Worm (Caenorhabditis elegans) whole organism, L4 larva: ENCODE data around the gene T01C8.2.

Source experiments
- T26A8.4 ChIP-seq: fragments of 200-800 bp; sonication (Bioruptor generic); IDR thresholded peaks from 2 replicates; pipeline ENCODE4 v1.3.6; 2022; ENCODE audit warnings: missing genetic modification characterization, missing compliant biosample characterization
- Y105C5A.15 ChIP-seq: fragments of 200-800 bp; sonication (Bioruptor generic); IDR thresholded peaks from 2 replicates; pipeline ENCODE4 v1.3.6; 2022; ENCODE audit warnings: missing genetic modification characterization, missing compliant biosample characterization
- Y5F2A.4 ChIP-seq: fragments of 200-800 bp; sonication (Bioruptor generic); optimal IDR thresholded peaks from 2 replicates; lab custom pipeline; 2018; ENCODE audit warnings: mild to moderate bottlenecking, missing genetic modification characterization, missing compliant biosample characterization
- ZK546.5 ChIP-seq, 2 experiments: sonication (generic microtip); optimal IDR thresholded peaks; 2 replicates each; lab custom pipeline; 2017; ENCODE audit warnings: missing biosample characterization in 2 of 2, missing genetic modification characterization in 2 of 2
- aha-1 ChIP-seq: fragments of 150-350 bp; peaks from one replicate; lab custom pipeline; 2014; ENCODE audit warnings: missing biosample characterization, missing genetic modification characterization
- aly-2 ChIP-seq: sonication (generic microtip); optimal IDR thresholded peaks from 2 replicates; lab custom pipeline; 2018; ENCODE audit warnings: missing biosample characterization, missing genetic modification characterization
- ama-1 ChIP-seq: fragments of 150-350 bp; optimal IDR thresholded peaks from 2 replicates; lab custom pipeline; 2014; ENCODE audit warnings: inconsistent platforms, mixed read lengths
- ceh-44 ChIP-seq: fragments of 200-800 bp; sonication (Bioruptor generic); IDR thresholded peaks from 2 replicates; pipeline ENCODE4 v1.3.6; 2022; ENCODE audit warnings: missing genetic modification reagents, missing genetic modification characterization, missing compliant biosample characterization
- ceh-62 ChIP-seq: sonication (generic microtip); optimal IDR thresholded peaks from 2 replicates; lab custom pipeline; 2017; ENCODE audit warnings: missing biosample characterization, missing genetic modification characterization
- daf-12 ChIP-seq: fragments of 150-350 bp; optimal IDR thresholded peaks from 2 replicates; lab custom pipeline; 2014; ENCODE audit warnings: missing biosample characterization, missing genetic modification reagents, missing genetic modification characterization
- daf-16 ChIP-seq, 3 experiments: sonication (generic microtip); optimal IDR thresholded peaks; 2 replicates each; lab custom pipeline; 2016 to 2017; ENCODE audit warnings: missing genetic modification characterization in 3 of 3, missing genetic modification reagents in 3 of 3, mild to moderate bottlenecking in 2 of 3, missing compliant biosample characterization in 2 of 3, missing biosample characterization in 1 of 3, moderate library complexity in 1 of 3
- daf-8 ChIP-seq: fragments of 200-800 bp; sonication (Bioruptor generic); IDR thresholded peaks from 2 replicates; pipeline ENCODE4 v1.3.6; 2022; ENCODE audit warnings: missing genetic modification characterization, missing compliant biosample characterization
- dmd-6 ChIP-seq: fragments of 200-800 bp; sonication (Bioruptor generic); IDR thresholded peaks from 2 replicates; pipeline ENCODE4 v1.3.6; 2022; ENCODE audit warnings: missing genetic modification reagents, missing genetic modification characterization, missing compliant biosample characterization
- dpl-1 ChIP-seq: fragments of 150-350 bp; optimal IDR thresholded peaks from 2 replicates; lab custom pipeline; 2014; ENCODE audit warnings: missing biosample characterization, missing genetic modification reagents, missing genetic modification characterization
- dve-1 ChIP-seq: sonication (generic microtip); optimal IDR thresholded peaks from 2 replicates; lab custom pipeline; 2017; ENCODE audit warnings: antibody characterized with exemption, mild to moderate bottlenecking, missing genetic modification characterization, missing compliant biosample characterization; ENCODE audit not compliant: insufficient read depth
- fos-1 ChIP-seq: fragments of 150-350 bp; optimal IDR thresholded peaks from 2 replicates; lab custom pipeline; 2014; ENCODE audit warnings: missing biosample characterization, missing genetic modification characterization
- gei-8 ChIP-seq: fragments of 200-800 bp; sonication (Bioruptor generic); optimal IDR thresholded peaks from 2 replicates; lab custom pipeline; 2018; ENCODE audit warnings: mild to moderate bottlenecking, missing genetic modification characterization, missing compliant biosample characterization
- hif-1 ChIP-seq, 2 experiments: sonication (generic microtip); optimal IDR thresholded peaks; 2 replicates each; lab custom pipeline; 2016 to 2017; ENCODE audit warnings: missing compliant biosample characterization in 2 of 2, missing genetic modification characterization in 2 of 2, missing genetic modification reagents in 2 of 2, missing genotype in 2 of 2, mild to moderate bottlenecking in 1 of 2
- hlh-11 ChIP-seq: fragments of 200-800 bp; sonication (Bioruptor generic); optimal IDR thresholded peaks from 2 replicates; lab custom pipeline; 2018; ENCODE audit warnings: mild to moderate bottlenecking, missing genetic modification characterization, missing compliant biosample characterization
- lin-15B ChIP-seq: fragments of 150-350 bp; sonication (generic microtip); optimal IDR thresholded peaks from 3 replicates; lab custom pipeline; 2014; ENCODE audit warnings: missing biosample characterization, missing genetic modification characterization
- lin-29 ChIP-seq: fragments of 200-800 bp; sonication (Bioruptor generic); IDR thresholded peaks from 2 replicates; pipeline ENCODE4 v1.3.6; 2022; ENCODE audit warnings: missing genetic modification reagents, missing genetic modification characterization, missing compliant biosample characterization
- lir-3 ChIP-seq: sonication (generic microtip); optimal IDR thresholded peaks from 2 replicates; lab custom pipeline; 2016; ENCODE audit warnings: mild to moderate bottlenecking, missing genetic modification characterization, missing compliant biosample characterization
- lsy-2 ChIP-seq, 2 experiments: fragments of 150-350 bp in 1 of 2; sonication (generic microtip) in 1 of 2; optimal IDR thresholded peaks; 2 replicates each; lab custom pipeline; 2014 to 2017; ENCODE audit warnings: missing biosample characterization in 2 of 2, missing genetic modification characterization in 2 of 2
- madf-5 ChIP-seq, 2 experiments: fragments of 200-800 bp; sonication (Bioruptor generic); IDR thresholded peaks; 2 replicates each; pipeline ENCODE4 v1.3.6; 2022; ENCODE audit warnings: missing compliant biosample characterization in 2 of 2, missing genetic modification characterization in 2 of 2
- mep-1 ChIP-seq: fragments of 150-350 bp; sonication (generic microtip); optimal IDR thresholded peaks from 3 replicates; lab custom pipeline; 2014; ENCODE audit warnings: missing biosample characterization, missing genetic modification characterization
- mes-2 ChIP-seq: sonication (generic microtip); optimal IDR thresholded peaks from 2 replicates; lab custom pipeline; 2016; ENCODE audit warnings: missing genotype, mild to moderate bottlenecking, missing genetic modification characterization, missing compliant biosample characterization; ENCODE audit not compliant: poor library complexity, severe bottlenecking
- nhr-10 ChIP-seq: fragments of 150-350 bp; optimal IDR thresholded peaks from 2 replicates; lab custom pipeline; 2014; ENCODE audit warnings: missing biosample characterization, missing genetic modification characterization
- nhr-102 ChIP-seq: sonication (generic microtip); optimal IDR thresholded peaks from 2 replicates; lab custom pipeline; 2016; ENCODE audit warnings: mild to moderate bottlenecking, missing genetic modification characterization, moderate library complexity, missing compliant biosample characterization
- nhr-111 ChIP-seq: fragments of 200-800 bp; sonication (Bioruptor generic); optimal IDR thresholded peaks from 2 replicates; lab custom pipeline; 2018; ENCODE audit warnings: mild to moderate bottlenecking, missing genetic modification characterization, missing compliant biosample characterization
- nhr-41 ChIP-seq: fragments of 200-800 bp; sonication (Bioruptor generic); IDR thresholded peaks from 2 replicates; pipeline ENCODE4 v1.3.6; 2022; ENCODE audit warnings: missing genetic modification reagents, missing genetic modification characterization, missing compliant biosample characterization
- nhr-48 ChIP-seq: sonication (generic microtip); optimal IDR thresholded peaks from 2 replicates; lab custom pipeline; 2016; ENCODE audit warnings: mild to moderate bottlenecking, missing genetic modification characterization, missing compliant biosample characterization
- nhr-6 ChIP-seq: fragments of 150-350 bp; optimal IDR thresholded peaks from 2 replicates; lab custom pipeline; 2014; ENCODE audit warnings: missing biosample characterization, missing genetic modification characterization
- nhr-76 ChIP-seq: fragments of 150-350 bp; optimal IDR thresholded peaks from 2 replicates; lab custom pipeline; 2014; ENCODE audit warnings: missing biosample characterization, missing genetic modification characterization
- pha-4 ChIP-seq, 2 experiments: fragments of 150-350 bp in 1 of 2; fragments of 200-800 bp in 1 of 2; sonication (Bioruptor generic) in 1 of 2; IDR thresholded peaks in 1 of 2; optimal IDR thresholded peaks in 1 of 2; 2 replicates each; pipeline versions ENCODE4 v1.3.6 to Lab custom; 2014 to 2022; ENCODE audit warnings: missing genetic modification characterization in 2 of 2, missing genetic modification reagents in 2 of 2, missing biosample characterization in 1 of 2, missing compliant biosample characterization in 1 of 2
- set-16 ChIP-seq: fragments of 200-800 bp; sonication (Bioruptor generic); IDR thresholded peaks from 2 replicates; pipeline ENCODE4 v1.3.6; 2022; ENCODE audit warnings: missing genetic modification reagents, missing genetic modification characterization, missing compliant biosample characterization
- skn-1 ChIP-seq: fragments of 150-350 bp; optimal IDR thresholded peaks from 2 replicates; lab custom pipeline; 2014; ENCODE audit warnings: missing biosample characterization, missing genetic modification characterization
- snpc-1.2 ChIP-seq: fragments of 200-800 bp; sonication (Bioruptor generic); IDR thresholded peaks from 2 replicates; pipeline ENCODE4 v1.3.6; 2022; ENCODE audit warnings: missing genetic modification reagents, missing genetic modification characterization, missing compliant biosample characterization
- snpc-4 ChIP-seq: fragments of 150-350 bp; optimal IDR thresholded peaks from 2 replicates; lab custom pipeline; 2014; ENCODE audit warnings: missing biosample characterization, missing genetic modification characterization
- tag-97 ChIP-seq: fragments of 200-800 bp; sonication (Bioruptor generic); IDR thresholded peaks from 2 replicates; pipeline ENCODE4 v1.3.6; 2022; ENCODE audit warnings: missing genetic modification characterization, missing compliant biosample characterization
- tra-1 ChIP-seq: fragments of 200-800 bp; sonication (Bioruptor generic); IDR thresholded peaks from 2 replicates; pipeline ENCODE4 v1.3.6; 2022; ENCODE audit warnings: missing genetic modification reagents, missing genetic modification characterization, missing compliant biosample characterization
- unc-130 ChIP-seq: sonication (generic microtip); optimal IDR thresholded peaks from 2 replicates; lab custom pipeline; 2016; ENCODE audit warnings: missing genetic modification reagents, missing genetic modification characterization, missing compliant biosample characterization
- unc-39 ChIP-seq: sonication (generic microtip); optimal IDR thresholded peaks from 2 replicates; lab custom pipeline; 2017; ENCODE audit warnings: missing biosample characterization, missing genetic modification characterization
- unc-62 ChIP-seq, 3 experiments: fragments of 150-350 bp in 1 of 3; sonication (generic microtip); optimal IDR thresholded peaks in 2 of 3; peaks in 1 of 3; 1 replicate in 1 of 3; 2 replicates in 2 of 3; lab custom pipeline; 2014 to 2017; ENCODE audit warnings: missing biosample characterization in 3 of 3, missing genetic modification characterization in 3 of 3, missing genetic modification reagents in 3 of 3, missing genotype in 1 of 3
- vab-7 ChIP-seq: fragments of 200-800 bp; sonication (Bioruptor generic); IDR thresholded peaks from 2 replicates; pipeline ENCODE4 v1.3.6; 2022; ENCODE audit warnings: missing genetic modification reagents, missing genetic modification characterization, missing compliant biosample characterization
- zag-1 ChIP-seq: fragments of 150-350 bp; optimal IDR thresholded peaks from 2 replicates; lab custom pipeline; 2014; ENCODE audit warnings: missing biosample characterization, missing genetic modification characterization
- zip-2 ChIP-seq: fragments of 150-350 bp; optimal IDR thresholded peaks from 2 replicates; lab custom pipeline; 2014; ENCODE audit warnings: missing biosample characterization, missing genetic modification characterization

T01C8.2 gene

DNA sequence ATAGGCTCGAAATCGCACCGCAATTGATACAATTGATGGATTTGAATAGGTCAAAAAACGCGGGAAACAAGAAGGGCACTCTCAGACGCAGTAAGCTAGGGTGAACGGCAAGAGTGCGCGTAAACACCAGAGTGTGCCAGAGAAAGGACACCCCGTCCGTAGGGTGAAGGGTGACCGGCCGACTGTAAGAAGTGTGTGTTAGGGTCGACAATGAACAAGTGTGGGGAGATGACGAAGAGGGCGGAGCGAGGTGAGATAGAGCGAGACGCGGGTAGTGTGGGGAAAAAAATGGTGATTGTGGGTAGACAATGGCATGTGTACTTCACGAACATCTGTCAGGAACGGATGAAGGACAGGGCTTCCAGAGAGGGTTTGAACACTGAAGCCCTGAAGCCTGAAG lies 15.3 kb upstream of the T01C8.2 start:
- TF ChIP-seq dpl-1 (GFP tag; lab: Kevin White, UChicago) = no peak
- TF ChIP-seq nhr-76 (tag; lab: Kevin White, UChicago) = no peak
- TF ChIP-seq ama-1 (lab: Kevin White, UChicago) = no peak
- no peak for TF ChIP-seq zag-1
- TF ChIP-seq pha-4 (GFP tag; IDR thresholded peaks at IDR 0.05; lab: Robert Waterston, UW) = no peak
- TF ChIP-seq pha-4 (tag; optimal IDR thresholded peaks at IDR 0.05; lab: Kevin White, UChicago) = no peak
- no peak for TF ChIP-seq nhr-111 (GFP tag; lab: Kevin White, UChicago)
- TF ChIP-seq nhr-10 (tag; lab: Kevin White, UChicago) = no peak
- TF ChIP-seq Y5F2A.4 (GFP tag; lab: Kevin White, UChicago) = no peak
- TF ChIP-seq madf-5 (GFP tag; IDR thresholded peaks at IDR 0.05; lab: Robert Waterston, UW) = no peak
- TF ChIP-seq zip-2 (tag; lab: Kevin White, UChicago) = no peak
- TF ChIP-seq set-16 (GFP tag; lab: Robert Waterston, UW) = no peak
- no peak for TF ChIP-seq lsy-2 (tag; optimal IDR thresholded peaks at IDR 0.05; lab: Kevin White, UChicago)
- no peak for TF ChIP-seq snpc-1.2 (GFP tag; lab: Robert Waterston, UW)

ce11 chrX:16772112-16772731 lies 14.0 kb upstream of the T01C8.2 start:
- TF ChIP-seq zag-1 (no peak), Y5F2A.4 (GFP tag; lab: Kevin White, UChicago) (no peak), nhr-102 (tag; lab: Kevin White, UChicago) (no peak), lin-15B (tag; lab: Kevin White, UChicago) (no peak), lsy-2 (tag; optimal IDR thresholded peaks at IDR 0.05; lab: Kevin White, UChicago) (no peak), vab-7 (GFP tag; lab: Robert Waterston, UW) (no peak), lir-3 (tag; lab: Kevin White, UChicago) (no peak), mep-1 (tag; lab: Kevin White, UChicago) (no peak), fos-1 (tag; lab: Kevin White, UChicago) (no peak), hif-1 (tag; optimal IDR thresholded peaks at IDR 0.05; lab: Kevin White, UChicago) (peak in 1 of 2 experiments; percentile 94), aha-1 (tag; lab: Kevin White, UChicago) (peak; percentile 94), nhr-41 (GFP tag; lab: Robert Waterston, UW) (no peak), daf-16 (GFP tag; optimal IDR thresholded peaks at IDR 0.05; lab: Kevin White, UChicago) (peak in 1 of 2 experiments; percentile 43), daf-16 (tag; optimal IDR thresholded peaks at IDR 0.05; lab: Kevin White, UChicago) (no peak), T26A8.4 (GFP tag; lab: Robert Waterston, UW) (no peak), nhr-6 (no peak), tra-1 (GFP tag; lab: Robert Waterston, UW) (no peak), daf-8 (no peak), dve-1 (tag; lab: Kevin White, UChicago) (no peak), aly-2 (tag; lab: Kevin White, UChicago) (no peak), mes-2 (tag; lab: Kevin White, UChicago) (peak; percentile 1), nhr-48 (tag; lab: Kevin White, UChicago) (no peak), ceh-62 (no peak), ZK546.5 (tag; optimal IDR thresholded peaks at IDR 0.05; lab: Kevin White, UChicago) (no peak), unc-130 (GFP tag; lab: Kevin White, UChicago) (no peak), Y105C5A.15 (GFP tag; lab: Robert Waterston, UW) (no peak), hlh-11 (no peak), lin-29 (GFP tag; lab: Robert Waterston, UW) (no peak), madf-5 (GFP tag; IDR thresholded peaks at IDR 0.05; lab: Robert Waterston, UW) (no peak), daf-12 (tag; lab: Kevin White, UChicago) (no peak), skn-1 (no peak), unc-62 (GFP tag; optimal IDR thresholded peaks at IDR 0.05 in 1 of 2; lab: Kevin White, UChicago) (peak in 1 of 2 experiments; percentile 0), unc-62 (tag; optimal IDR thresholded peaks at IDR 0.05; lab: Kevin White, UChicago) (no peak), unc-39 (no peak), dmd-6 (GFP tag; lab: Robert Waterston, UW) (no peak), ceh-44 (GFP tag; lab: Robert Waterston, UW) (no peak), gei-8 (GFP tag; lab: Kevin White, UChicago) (no peak), tag-97 (GFP tag; lab: Robert Waterston, UW) (no peak), snpc-4 (tag; lab: Kevin White, UChicago) (no peak)
